Worm (Caenorhabditis elegans) whole organism, L2 larva: ENCODE results near the gene dli-1.

Experiments
- R02D3.7 ChIP-seq: fragments of 150-350 bp; optimal IDR thresholded peaks from 2 replicates; lab custom pipeline; 2014; ENCODE audit warnings: missing biosample characterization, missing genetic modification characterization
- blmp-1 ChIP-seq: sonication (generic microtip); optimal IDR thresholded peaks from 2 replicates; lab custom pipeline; 2017; ENCODE audit warnings: missing genetic modification characterization, mild to moderate bottlenecking, missing compliant biosample characterization, antibody characterized with exemption, moderate library complexity; ENCODE audit not compliant: insufficient read depth
- elt-1 ChIP-seq: fragments of 150-350 bp; optimal IDR thresholded peaks from 2 replicates; lab custom pipeline; 2014; ENCODE audit warnings: missing biosample characterization, missing genetic modification characterization
- lin-39 ChIP-seq: fragments of 150-350 bp; optimal IDR thresholded peaks from 2 replicates; lab custom pipeline; 2014; ENCODE audit warnings: missing biosample characterization, missing genetic modification reagents, missing genetic modification characterization
- lsy-2 ChIP-seq, 2 experiments: fragments of 150-350 bp in 1 of 2; sonication (generic microtip) in 1 of 2; optimal IDR thresholded peaks; 2 replicates each; lab custom pipeline; 2014 to 2017; ENCODE audit warnings: missing biosample characterization in 2 of 2, missing genetic modification characterization in 2 of 2
- mdl-1 ChIP-seq, 2 experiments: fragments of 150-350 bp in 1 of 2; sonication (generic microtip) in 1 of 2; optimal IDR thresholded peaks; 2 replicates each; lab custom pipeline; 2017; ENCODE audit warnings: missing biosample characterization in 2 of 2, missing genetic modification characterization in 2 of 2
- nhr-11 ChIP-seq: fragments of 150-350 bp; optimal IDR thresholded peaks from 2 replicates; lab custom pipeline; 2014; ENCODE audit warnings: missing biosample characterization, missing genetic modification characterization
- peb-1 ChIP-seq: fragments of 150-350 bp; optimal IDR thresholded peaks from 2 replicates; lab custom pipeline; 2014; ENCODE audit warnings: missing biosample characterization, missing genetic modification characterization
- skn-1 ChIP-seq: sonication (generic microtip); optimal IDR thresholded peaks from 2 replicates; lab custom pipeline; 2017; ENCODE audit warnings: missing biosample characterization, missing genetic modification characterization
- unc-62 ChIP-seq: fragments of 150-350 bp; optimal IDR thresholded peaks from 2 replicates; lab custom pipeline; 2014; ENCODE audit warnings: missing biosample characterization, missing genetic modification reagents, missing genetic modification characterization
- ztf-11 ChIP-seq: sonication (generic microtip); optimal IDR thresholded peaks from 2 replicates; lab custom pipeline; 2017; ENCODE audit warnings: missing biosample characterization, missing genetic modification characterization

- TF ChIP-seq mdl-1 (tag; optimal IDR thresholded peaks at IDR 0.05; lab: Kevin White, UChicago) (no peak), unc-62 (GFP tag; lab: Kevin White, UChicago) (no peak), ztf-11 (no peak), R02D3.7 (tag; lab: Kevin White, UChicago) (no peak), peb-1 (tag; lab: Kevin White, UChicago) (no peak), skn-1 (tag; lab: Kevin White, UChicago) (no peak), blmp-1 (no peak), elt-1 (tag; lab: Kevin White, UChicago) (no peak), lsy-2 (tag; optimal IDR thresholded peaks at IDR 0.05; lab: Kevin White, UChicago) (no peak), nhr-11 (tag; lab: Kevin White, UChicago) (no peak), lin-39 (no peak)
These were observed 9.8 kb upstream of the dli-1 start for ce11 chrIV:13108430-13108829.
